1 fruit fly cellular context compared by ENCODE assay signal in genomic region chr3L:21259257-21259656, dm6.
TF ChIP-seq lines count a peak whose summit lies in the region.

No protein-coding gene starts in this region.

TF ChIP-seq in whole organism, embryonic, 481 proteins besides CTCF, POLR2A, EP300 and RAD21 (continued from another document and continues in another):
- TF ChIP-seq CG4282 (GFP tag; optimal IDR thresholded peaks at IDR 0.05; lab: Kevin White, UChicago) (no peak), Dp (GFP tag; optimal IDR thresholded peaks at IDR 0.05; lab: Kevin White, UChicago) (no peak), stc (GFP tag; IDR thresholded peaks at IDR 0.05; lab: Robert Waterston, UW) (no peak), HLH54F (GFP tag; optimal IDR thresholded peaks at IDR 0.05; lab: Kevin White, UChicago) (no peak), CG31365 (tag; optimal IDR thresholded peaks at IDR 0.05; lab: Kevin White, UChicago) (no peak), Stat92E (GFP tag; optimal IDR thresholded peaks at IDR 0.05; lab: Kevin White, UChicago) (no peak), CG2875 (GFP tag; optimal IDR thresholded peaks at IDR 0.05; lab: Kevin White, UChicago) (peak; percentile 19), Lpt (GFP tag; optimal IDR thresholded peaks at IDR 0.05; lab: Kevin White, UChicago) (no peak), CG13123 (GFP tag; optimal IDR thresholded peaks at IDR 0.05; lab: Kevin White, UChicago) (no peak), Bteb2 (GFP tag; optimal IDR thresholded peaks at IDR 0.05; lab: Kevin White, UChicago) (no peak), CG17328 (GFP tag; IDR thresholded peaks at IDR 0.05; lab: Robert Waterston, UW) (0 out of 2 replicates have a peak, but pooled peaks have one; percentile 4), tgo (GFP tag; IDR thresholded peaks at IDR 0.05; lab: Robert Waterston, UW) (no peak), CG7372 (GFP tag; IDR thresholded peaks at IDR 0.05; lab: Robert Waterston, UW) (no peak), CG1603 (tag; optimal IDR thresholded peaks at IDR 0.05; lab: Kevin White, UChicago) (peak; percentile 57), sob (GFP tag; IDR thresholded peaks at IDR 0.05; lab: Robert Waterston, UW) (no peak), CG10147 (GFP tag; optimal IDR thresholded peaks at IDR 0.05; lab: Kevin White, UChicago) (no peak), CG12744 (GFP tag; optimal IDR thresholded peaks at IDR 0.05; lab: Kevin White, UChicago) (no peak), CG6175 (GFP tag; IDR thresholded peaks at IDR 0.05; lab: Robert Waterston, UW) (no peak), CG1024 (GFP tag; IDR thresholded peaks at IDR 0.05; lab: Robert Waterston, UW) (no peak), tup (GFP tag; optimal IDR thresholded peaks at IDR 0.05; lab: Kevin White, UChicago) (no peak), CG11560 (tag; IDR thresholded peaks at IDR 0.05; lab: Robert Waterston, UW) (no peak), CG12219 (GFP tag; optimal IDR thresholded peaks at IDR 0.05; lab: Kevin White, UChicago) (peak; percentile 19), CG18011 (GFP tag; optimal IDR thresholded peaks at IDR 0.05; lab: Kevin White, UChicago) (no peak), salm (tag; optimal IDR thresholded peaks at IDR 0.05; lab: Kevin White, UChicago) (no peak), ttk (GFP tag; IDR thresholded peaks at IDR 0.05; lab: Robert Waterston, UW) (0 out of 2 replicates have a peak, but pooled peaks have one; percentile 24), CG3726 (GFP tag; IDR thresholded peaks at IDR 0.05; lab: Robert Waterston, UW) (no peak), NC2α (GFP tag; optimal IDR thresholded peaks at IDR 0.05; lab: Kevin White, UChicago) (no peak), sisA (GFP tag; IDR thresholded peaks at IDR 0.05; lab: Robert Waterston, UW) (peak; percentile 44), Side (GFP tag; optimal IDR thresholded peaks at IDR 0.05; lab: Kevin White, UChicago) (no peak), bbx (GFP tag; IDR thresholded peaks at IDR 0.05; lab: Robert Waterston, UW; ENCODE audit: partially characterized antibody) (no peak), Adf1 (GFP tag; IDR thresholded peaks at IDR 0.05; lab: Robert Waterston, UW) (no peak), kni (GFP tag; optimal IDR thresholded peaks at IDR 0.05; lab: Kevin White, UChicago) (peak; percentile 75), mam (GFP tag; optimal IDR thresholded peaks at IDR 0.05; lab: Kevin White, UChicago) (no peak), CG9437 (GFP tag; optimal IDR thresholded peaks at IDR 0.05; lab: Kevin White, UChicago) (no peak), CoRest (tag; optimal IDR thresholded peaks at IDR 0.05; lab: Kevin White, UChicago) (no peak), CG2202 (tag; optimal IDR thresholded peaks at IDR 0.05; lab: Kevin White, UChicago) (no peak), hbn (GFP tag; IDR thresholded peaks at IDR 0.05; lab: Robert Waterston, UW; ENCODE audit: partially characterized antibody) (no peak), CG12942 (GFP tag; optimal IDR thresholded peaks at IDR 0.05; lab: Kevin White, UChicago) (no peak), CG10321 (GFP tag; IDR thresholded peaks at IDR 0.05; lab: Robert Waterston, UW) (no peak), croc (GFP tag; conservative IDR thresholded peaks at IDR 0.05; lab: Robert Waterston, UW) (no peak), chif (GFP tag; optimal IDR thresholded peaks at IDR 0.05; lab: Kevin White, UChicago) (no peak), CG3407 (GFP tag; optimal IDR thresholded peaks at IDR 0.05; lab: Kevin White, UChicago) (peak; percentile 26), chm (GFP tag; IDR thresholded peaks at IDR 0.05; lab: Robert Waterston, UW) (0 out of 2 replicates have a peak, but pooled peaks have one; percentile 25), CHES-1-like (GFP tag; optimal IDR thresholded peaks at IDR 0.05; lab: Kevin White, UChicago) (no peak), CG7786 (GFP tag; optimal IDR thresholded peaks at IDR 0.05; lab: Kevin White, UChicago) (no peak), CG4707 (GFP tag; optimal IDR thresholded peaks at IDR 0.05; lab: Kevin White, UChicago) (peak; percentile 21), Doc2 (GFP tag; IDR thresholded peaks at IDR 0.05; lab: Robert Waterston, UW) (no peak), Blimp-1 (GFP tag; optimal IDR thresholded peaks at IDR 0.05; lab: Kevin White, UChicago) (peak; percentile 77), CG9215 (GFP tag; IDR thresholded peaks at IDR 0.05; lab: Robert Waterston, UW) (no peak), Ssrp (tag; optimal IDR thresholded peaks at IDR 0.05; lab: Kevin White, UChicago) (peak; percentile 9), Abd-B (GFP tag; optimal IDR thresholded peaks at IDR 0.05; lab: Kevin White, UChicago) (no peak), hb (GFP tag; IDR thresholded peaks at IDR 0.05; lab: Robert Waterston, UW; ENCODE audit: partially characterized antibody) (no peak), zen2 (GFP tag; IDR thresholded peaks at IDR 0.05; lab: Robert Waterston, UW; ENCODE audit: partially characterized antibody) (no peak), nmo (GFP tag; optimal IDR thresholded peaks at IDR 0.05; lab: Kevin White, UChicago) (peak; percentile 11), CG10654 (GFP tag; optimal IDR thresholded peaks at IDR 0.05; lab: Kevin White, UChicago) (no peak), CG34224 (GFP tag; IDR thresholded peaks at IDR 0.05; lab: Robert Waterston, UW; ENCODE audit: partially characterized antibody) (no peak), CG6254 (GFP tag; optimal IDR thresholded peaks at IDR 0.05; lab: Kevin White, UChicago) (peak; percentile 9), bsh (GFP tag; optimal IDR thresholded peaks at IDR 0.05; lab: Kevin White, UChicago) (peak in 1 of 2 experiments; percentile 29), CG14710 (tag; optimal IDR thresholded peaks at IDR 0.05; lab: Kevin White, UChicago) (peak; percentile 4), Atf-2 (GFP tag; optimal IDR thresholded peaks at IDR 0.05; lab: Kevin White, UChicago) (no peak), CG18262 (tag; optimal IDR thresholded peaks at IDR 0.05; lab: Kevin White, UChicago) (peak; percentile 18), CG10431 (GFP tag; optimal IDR thresholded peaks at IDR 0.05; lab: Kevin White, UChicago) (peak; percentile 11), CG17359 (tag; optimal IDR thresholded peaks at IDR 0.05; lab: Kevin White, UChicago) (peak; percentile 43), HLH3B (GFP tag; IDR thresholded peaks at IDR 0.05; lab: Robert Waterston, UW) (peak; percentile 34; the same call in 1 of the 2 replicates), run (tag; optimal IDR thresholded peaks at IDR 0.05; lab: Kevin White, UChicago) (no peak), phol (tag; optimal IDR thresholded peaks at IDR 0.05; lab: Kevin White, UChicago) (peak; percentile 26), odd (GFP tag; optimal IDR thresholded peaks at IDR 0.05; lab: Kevin White, UChicago) (no peak), z (GFP tag; IDR thresholded peaks at IDR 0.05; lab: Robert Waterston, UW) (no peak), pb (GFP tag; optimal IDR thresholded peaks at IDR 0.05; lab: Kevin White, UChicago) (no peak), gfzf (GFP tag; optimal IDR thresholded peaks at IDR 0.05; lab: Kevin White, UChicago) (no peak), ci (GFP tag; IDR thresholded peaks at IDR 0.05; lab: Robert Waterston, UW) (peak; percentile 34; the same call in 2 of the 3 replicates), tio (GFP tag; optimal IDR thresholded peaks at IDR 0.05; lab: Kevin White, UChicago) (no peak), E2f2 (GFP tag; IDR thresholded peaks at IDR 0.05; lab: Robert Waterston, UW) (no peak), Mrtf (GFP tag; IDR thresholded peaks at IDR 0.05; lab: Robert Waterston, UW) (no peak), fd102C (GFP tag; optimal IDR thresholded peaks at IDR 0.05; lab: Kevin White, UChicago) (no peak), CG12071 (GFP tag; optimal IDR thresholded peaks at IDR 0.05; lab: Kevin White, UChicago) (peak; percentile 3), ATbp (GFP tag; optimal IDR thresholded peaks at IDR 0.05; lab: Kevin White, UChicago) (peak; percentile 68), CG4404 (GFP tag; IDR thresholded peaks at IDR 0.05; lab: Robert Waterston, UW) (no peak), Dfd (GFP tag; optimal IDR thresholded peaks at IDR 0.05; lab: Kevin White, UChicago) (no peak), Pdp1 (GFP tag; optimal IDR thresholded peaks at IDR 0.05; lab: Kevin White, UChicago) (peak in 1 of 2 experiments; percentile 38), nerfin-1 (tag; optimal IDR thresholded peaks at IDR 0.05; lab: Kevin White, UChicago) (no peak), TFAM (GFP tag; optimal IDR thresholded peaks at IDR 0.05; lab: Kevin White, UChicago) (no peak), CG9609 (GFP tag; optimal IDR thresholded peaks at IDR 0.05; lab: Kevin White, UChicago) (no peak), lmd (GFP tag; IDR thresholded peaks at IDR 0.05; lab: Robert Waterston, UW) (peak; percentile 7; the same call in 1 of the 2 replicates), shn (GFP tag; optimal IDR thresholded peaks at IDR 0.05; lab: Kevin White, UChicago) (no peak), D19B (GFP tag; optimal IDR thresholded peaks at IDR 0.05; lab: Kevin White, UChicago) (no peak), CG5245 (GFP tag; optimal IDR thresholded peaks at IDR 0.05; lab: Kevin White, UChicago) (no peak), Dek (tag; optimal IDR thresholded peaks at IDR 0.05; lab: Kevin White, UChicago) (no peak), dmrt99B (tag; optimal IDR thresholded peaks at IDR 0.05; lab: Kevin White, UChicago) (peak; percentile 51), twi (tag; optimal IDR thresholded peaks at IDR 0.05; lab: Kevin White, UChicago) (no peak), Ets97D (GFP tag; optimal IDR thresholded peaks at IDR 0.05; lab: Kevin White, UChicago) (no peak), CG12769 (tag; optimal IDR thresholded peaks at IDR 0.05; lab: Kevin White, UChicago) (no peak), CG7745 (tag; optimal IDR thresholded peaks at IDR 0.05; lab: Kevin White, UChicago) (no peak), CG2129 (GFP tag; IDR thresholded peaks at IDR 0.05; lab: Robert Waterston, UW; ENCODE audit: partially characterized antibody) (no peak), rib (GFP tag; IDR thresholded peaks at IDR 0.05; lab: Robert Waterston, UW) (no peak), Dref (GFP tag; IDR thresholded peaks at IDR 0.05; lab: Robert Waterston, UW) (no peak), CG6272 (GFP tag; IDR thresholded peaks at IDR 0.05; lab: Robert Waterston, UW) (no peak), Usf (GFP tag; optimal IDR thresholded peaks at IDR 0.05; lab: Kevin White, UChicago) (no peak), CG6813 (GFP tag; optimal IDR thresholded peaks at IDR 0.05; lab: Kevin White, UChicago) (no peak), CG10274 (GFP tag; optimal IDR thresholded peaks at IDR 0.05; lab: Kevin White, UChicago) (no peak), CG12104 (GFP tag; optimal IDR thresholded peaks at IDR 0.05; lab: Kevin White, UChicago) (no peak), CG31441 (GFP tag; IDR thresholded peaks at IDR 0.05; lab: Robert Waterston, UW) (0 out of 2 replicates have a peak, but pooled peaks have one; percentile 14), Scr (GFP tag; IDR thresholded peaks at IDR 0.05; lab: Robert Waterston, UW; ENCODE audit: partially characterized antibody) (no peak), Eip74EF (GFP tag; optimal IDR thresholded peaks at IDR 0.05; lab: Kevin White, UChicago) (no peak), wdn (GFP tag; IDR thresholded peaks at IDR 0.05; lab: Robert Waterston, UW) (no peak), br (optimal IDR thresholded peaks at IDR 0.05; lab: Kevin White, UChicago) (no peak), CG17385 (GFP tag; optimal IDR thresholded peaks at IDR 0.05; lab: Kevin White, UChicago) (no peak), CG1602 (GFP tag; optimal IDR thresholded peaks at IDR 0.05; lab: Kevin White, UChicago) (no peak), Awh (GFP tag; IDR thresholded peaks at IDR 0.05; lab: Robert Waterston, UW) (0 out of 2 replicates have a peak, but pooled peaks have one; percentile 45), slp2 (GFP tag; optimal IDR thresholded peaks at IDR 0.05; lab: Kevin White, UChicago) (no peak), CG11504 (tag; optimal IDR thresholded peaks at IDR 0.05; lab: Kevin White, UChicago) (peak; percentile 45), CG12659 (GFP tag; optimal IDR thresholded peaks at IDR 0.05; lab: Kevin White, UChicago) (no peak), Asciz (GFP tag; optimal IDR thresholded peaks at IDR 0.05; lab: Kevin White, UChicago) (peak; percentile 40), CG1792 (GFP tag; optimal IDR thresholded peaks at IDR 0.05; lab: Kevin White, UChicago) (no peak), fd96Cb (tag; optimal IDR thresholded peaks at IDR 0.05; lab: Kevin White, UChicago) (peak; percentile 14), sima (GFP tag; optimal IDR thresholded peaks at IDR 0.05; lab: Kevin White, UChicago) (no peak), CG5180 (GFP tag; optimal IDR thresholded peaks at IDR 0.05; lab: Kevin White, UChicago) (peak; percentile 24), danr (GFP tag; IDR thresholded peaks at IDR 0.05; lab: Robert Waterston, UW) (no peak), ewg (GFP tag; optimal IDR thresholded peaks at IDR 0.05; lab: Kevin White, UChicago) (peak; percentile 32), Dbx (GFP tag; IDR thresholded peaks at IDR 0.05; lab: Robert Waterston, UW) (no peak), HLH4C (GFP tag; IDR thresholded peaks at IDR 0.05; lab: Robert Waterston, UW; ENCODE audit: partially characterized antibody) (no peak), gem (tag; optimal IDR thresholded peaks at IDR 0.05; lab: Kevin White, UChicago) (peak; percentile 38), ap (GFP tag; IDR thresholded peaks at IDR 0.05; lab: Robert Waterston, UW) (no peak), Hr78 (GFP tag; optimal IDR thresholded peaks at IDR 0.05; lab: Kevin White, UChicago) (peak in 1 of 2 experiments; percentile 71), Sox102F (GFP tag; optimal IDR thresholded peaks at IDR 0.05; lab: Kevin White, UChicago) (peak; percentile 65), CG2199 (GFP tag; IDR thresholded peaks at IDR 0.05; lab: Robert Waterston, UW) (no peak), HmgZ (tag; optimal IDR thresholded peaks at IDR 0.05; lab: Kevin White, UChicago) (no peak), CG32772 (GFP tag; IDR thresholded peaks at IDR 0.05; lab: Robert Waterston, UW) (peak; percentile 13; the same call in 1 of the 2 replicates), CG17829 (tag; optimal IDR thresholded peaks at IDR 0.05; lab: Kevin White, UChicago) (no peak), CG8388 (GFP tag; optimal IDR thresholded peaks at IDR 0.05; lab: Kevin White, UChicago) (no peak), CG14050 (GFP tag; IDR thresholded peaks at IDR 0.05; lab: Robert Waterston, UW) (no peak), Nf-YC (tag; optimal IDR thresholded peaks at IDR 0.05; lab: Kevin White, UChicago) (no peak), Drgx (GFP tag; IDR thresholded peaks at IDR 0.05; lab: Robert Waterston, UW) (peak; percentile 41), wek (GFP tag; optimal IDR thresholded peaks at IDR 0.05; lab: Kevin White, UChicago) (no peak), trem (tag; optimal IDR thresholded peaks at IDR 0.05; lab: Kevin White, UChicago) (no peak), pros (GFP tag; optimal IDR thresholded peaks at IDR 0.05; lab: Kevin White, UChicago) (no peak)
